Fruit fly (Drosophila melanogaster) whole organism, embryonic: ENCODE data around the gene CG3598.

Source experiments
- Antp ChIP-seq: fragments of 200-800 bp; sonication (Bioruptor generic); optimal IDR thresholded peaks from 3 replicates; lab custom pipeline; 2016; ENCODE audit warnings: missing biosample characterization, missing genetic modification characterization
- CG10267 ChIP-seq: fragments of 200-800 bp; sonication (Bioruptor generic); optimal IDR thresholded peaks from 2 replicates; lab custom pipeline; 2018; ENCODE audit warnings: missing biosample characterization, mild to moderate bottlenecking, missing genetic modification characterization, moderate library complexity
- CG11247 ChIP-seq: fragments of 200-800 bp; sonication (Bioruptor generic); IDR thresholded peaks from 2 replicates; pipeline ENCODE4 v1.3.6; 2022; ENCODE audit warnings: missing biosample characterization, missing genetic modification characterization
- CG11560 ChIP-seq: fragments of 200-800 bp; sonication (Bioruptor generic); IDR thresholded peaks from 3 replicates; pipeline ENCODE4 v1.3.6; 2022; ENCODE audit warnings: missing biosample characterization, missing genetic modification characterization
- CG12071 ChIP-seq: fragments of 200-800 bp; sonication (Bioruptor generic); optimal IDR thresholded peaks from 3 replicates; lab custom pipeline; 2018; ENCODE audit warnings: missing biosample characterization, mild to moderate bottlenecking, missing genetic modification characterization
- CG12219 ChIP-seq: fragments of 200-800 bp; sonication (Bioruptor generic); optimal IDR thresholded peaks from 3 replicates; lab custom pipeline; 2018; ENCODE audit warnings: missing biosample characterization, mild to moderate bottlenecking, missing genetic modification characterization
- CG15073 ChIP-seq: fragments of 200-800 bp; sonication (Bioruptor generic); optimal IDR thresholded peaks from 2 replicates; lab custom pipeline; 2016; ENCODE audit warnings: missing biosample characterization, missing genetic modification characterization
- CG15269 ChIP-seq: fragments of 200-800 bp; sonication (Bioruptor generic); optimal IDR thresholded peaks from 2 replicates; lab custom pipeline; 2018; ENCODE audit warnings: missing biosample characterization, mild to moderate bottlenecking, missing genetic modification characterization, moderate library complexity
- CG17361 ChIP-seq: fragments of 200-800 bp; sonication (Bioruptor generic); IDR thresholded peaks from 3 replicates; pipeline ENCODE4 v1.3.6; 2022; ENCODE audit warnings: missing biosample characterization, missing genetic modification characterization
- CG17612 ChIP-seq: fragments of 200-800 bp; sonication (Bioruptor generic); IDR thresholded peaks from 2 replicates; pipeline ENCODE4 v1.3.6; 2022; ENCODE audit warnings: missing biosample characterization, missing genetic modification characterization
- CG17829 ChIP-seq: fragments of 200-800 bp; optimal IDR thresholded peaks from 2 replicates; lab custom pipeline; 2019; ENCODE audit warnings: missing biosample characterization, mild to moderate bottlenecking, missing genetic modification characterization, moderate library complexity
- CG1792 ChIP-seq: fragments of 200-800 bp; sonication (Bioruptor generic); optimal IDR thresholded peaks from 2 replicates; lab custom pipeline; 2016; ENCODE audit warnings: missing biosample characterization, missing genetic modification characterization
- CG18262 ChIP-seq: fragments of 200-800 bp; optimal IDR thresholded peaks from 3 replicates; lab custom pipeline; 2019; ENCODE audit warnings: missing biosample characterization, mild to moderate bottlenecking, missing genetic modification characterization, moderate library complexity
- CG18599 ChIP-seq: fragments of 200-800 bp; sonication (Bioruptor generic); optimal IDR thresholded peaks from 3 replicates; lab custom pipeline; 2017; ENCODE audit warnings: missing biosample characterization, missing genetic modification characterization, mild to moderate bottlenecking, moderate library complexity, missing genetic modification reagents
- CG34422 ChIP-seq: fragments of 200-800 bp; sonication (Bioruptor generic); IDR thresholded peaks from 3 replicates; pipeline ENCODE4 v1.3.6; 2022; ENCODE audit warnings: missing biosample characterization, missing genetic modification characterization
- CG4328 ChIP-seq: fragments of 200-800 bp; sonication (Bioruptor generic); optimal IDR thresholded peaks from 3 replicates; lab custom pipeline; 2017; ENCODE audit warnings: missing biosample characterization, missing genetic modification reagents, missing genetic modification characterization
- CG6654 ChIP-seq: fragments of 200-800 bp; sonication (Bioruptor generic); optimal IDR thresholded peaks from 2 replicates; lab custom pipeline; 2017; ENCODE audit warnings: missing biosample characterization, mild to moderate bottlenecking, missing genetic modification characterization
- CG6791 ChIP-seq: fragments of 200-800 bp; sonication (Bioruptor generic); IDR thresholded peaks from 3 replicates; pipeline ENCODE4 v1.3.6; 2022; ENCODE audit warnings: missing biosample characterization, missing genetic modification characterization; ENCODE audit not compliant: partially characterized antibody
- CG7928 ChIP-seq: fragments of 200-800 bp; sonication (Bioruptor generic); optimal IDR thresholded peaks from 2 replicates; lab custom pipeline; 2017; ENCODE audit warnings: missing biosample characterization, mild to moderate bottlenecking, missing genetic modification characterization
- CG8924 ChIP-seq: fragments of 200-800 bp; optimal IDR thresholded peaks from 3 replicates; lab custom pipeline; 2019; ENCODE audit warnings: missing biosample characterization, mild to moderate bottlenecking, missing genetic modification characterization, moderate library complexity
- CG9817 ChIP-seq: fragments of 200-800 bp; sonication (Bioruptor generic); optimal IDR thresholded peaks from 2 replicates; lab custom pipeline; 2018; ENCODE audit warnings: missing biosample characterization, mild to moderate bottlenecking, missing genetic modification characterization, moderate library complexity
- CG9932 ChIP-seq: fragments of 200-800 bp; sonication (Bioruptor generic); IDR thresholded peaks from 2 replicates; pipeline ENCODE4 v1.3.6; 2022; ENCODE audit warnings: missing biosample characterization, missing genetic modification characterization
- CoRest ChIP-seq: fragments of 200-800 bp; sonication (Bioruptor generic); optimal IDR thresholded peaks from 3 replicates; lab custom pipeline; 2018; ENCODE audit warnings: missing biosample characterization, mild to moderate bottlenecking, missing genetic modification characterization, moderate library complexity
- D19B ChIP-seq: fragments of 200-800 bp; sonication (Bioruptor generic); optimal IDR thresholded peaks from 2 replicates; lab custom pipeline; 2017; ENCODE audit warnings: missing biosample characterization, mild to moderate bottlenecking, missing genetic modification characterization
- Deaf1 ChIP-seq: fragments of 200-800 bp; optimal IDR thresholded peaks from 3 replicates; lab custom pipeline; 2019; ENCODE audit warnings: missing biosample characterization, mild to moderate bottlenecking, missing genetic modification characterization, moderate library complexity
- H2.0 ChIP-seq: fragments of 200-800 bp; sonication (Bioruptor generic); IDR thresholded peaks from 2 replicates; pipeline ENCODE4 v1.3.6; 2022; ENCODE audit warnings: missing biosample characterization, missing genetic modification characterization
- HLHmδ ChIP-seq: fragments of 200-800 bp; sonication (Bioruptor generic); optimal IDR thresholded peaks from 2 replicates; lab custom pipeline; 2018; ENCODE audit warnings: missing biosample characterization, mild to moderate bottlenecking, missing genetic modification characterization, moderate library complexity
- Hmr ChIP-seq: fragments of 200-800 bp; sonication (Bioruptor generic); optimal IDR thresholded peaks from 3 replicates; lab custom pipeline; 2017; ENCODE audit warnings: mild to moderate bottlenecking, missing biosample characterization, missing genetic modification reagents, missing genetic modification characterization
- Oaz ChIP-seq: fragments of 200-800 bp; sonication (Bioruptor generic); IDR thresholded peaks from 2 replicates; pipeline ENCODE4 v1.3.6; 2022; ENCODE audit warnings: missing biosample characterization, missing genetic modification characterization
- Opbp ChIP-seq: fragments of 200-800 bp; sonication (Bioruptor generic); IDR thresholded peaks from 3 replicates; pipeline ENCODE4 v1.3.6; 2022; ENCODE audit warnings: missing biosample characterization, missing genetic modification characterization; ENCODE audit not compliant: partially characterized antibody
- PHDP ChIP-seq: fragments of 200-800 bp; sonication (Bioruptor generic); optimal IDR thresholded peaks from 3 replicates; lab custom pipeline; 2018; ENCODE audit warnings: missing biosample characterization, mild to moderate bottlenecking, missing genetic modification characterization, moderate library complexity
- Sox102F ChIP-seq: fragments of 200-800 bp; sonication (Bioruptor generic); optimal IDR thresholded peaks from 2 replicates; lab custom pipeline; 2018; ENCODE audit warnings: missing biosample characterization, mild to moderate bottlenecking, missing genetic modification characterization, moderate library complexity
- Spps ChIP-seq: fragments of 200-800 bp; sonication (Bioruptor generic); optimal IDR thresholded peaks from 2 replicates; lab custom pipeline; 2018; ENCODE audit warnings: missing biosample characterization, mild to moderate bottlenecking, missing genetic modification characterization
- Stat92E ChIP-seq, 3 experiments: fragments of >200 bp in 2 of 3; fragments of 200-800 bp in 1 of 3; sonication (Bioruptor generic) in 1 of 3; optimal IDR thresholded peaks; 2 replicates each; lab custom pipeline; 2017 to 2019; ENCODE audit warnings: missing biosample characterization in 3 of 3, missing genetic modification characterization in 3 of 3, mild to moderate bottlenecking in 1 of 3, moderate library complexity in 1 of 3
- ash1 ChIP-seq: fragments of 200-800 bp; sonication (Bioruptor generic); optimal IDR thresholded peaks from 2 replicates; lab custom pipeline; 2018; ENCODE audit warnings: missing biosample characterization, mild to moderate bottlenecking, missing genetic modification characterization
- chif ChIP-seq, 2 experiments: fragments of 200-800 bp; sonication (Bioruptor generic); optimal IDR thresholded peaks; 3 replicates each; lab custom pipeline; 2016; ENCODE audit warnings: missing biosample characterization in 2 of 2, missing genetic modification characterization in 2 of 2
- chinmo ChIP-seq: fragments of 200-800 bp; sonication (Bioruptor generic); IDR thresholded peaks from 4 replicates; pipeline ENCODE4 v1.3.6; 2022; ENCODE audit warnings: missing biosample characterization, missing genetic modification characterization; ENCODE audit not compliant: partially characterized antibody
- croc ChIP-seq: fragments of 200-800 bp; sonication (Bioruptor generic); conservative IDR thresholded peaks from 3 replicates; pipeline ENCODE4 v1.3.6; 2022; ENCODE audit warnings: missing biosample characterization, missing genetic modification characterization
- gsb ChIP-seq: fragments of 200-800 bp; sonication (Bioruptor generic); IDR thresholded peaks from 2 replicates; pipeline ENCODE4 v1.3.6; 2022; ENCODE audit warnings: missing biosample characterization, missing genetic modification characterization
- h ChIP-seq: fragments of >200 bp; optimal IDR thresholded peaks from 2 replicates; lab custom pipeline; 2017
- nau ChIP-seq: fragments of 200-800 bp; sonication (Bioruptor generic); optimal IDR thresholded peaks from 3 replicates; lab custom pipeline; 2017; ENCODE audit warnings: missing biosample characterization, mild to moderate bottlenecking, missing genetic modification characterization, missing genetic modification reagents
- nerfin-1 ChIP-seq: fragments of 200-800 bp; sonication (Bioruptor generic); optimal IDR thresholded peaks from 3 replicates; lab custom pipeline; 2019; ENCODE audit warnings: missing biosample characterization, mild to moderate bottlenecking, missing genetic modification characterization, moderate library complexity
- p53 ChIP-seq: fragments of 200-800 bp; sonication (Bioruptor generic); optimal IDR thresholded peaks from 2 replicates; lab custom pipeline; 2016; ENCODE audit warnings: missing biosample characterization, missing genetic modification characterization
- phol ChIP-seq: fragments of 200-800 bp; sonication (Bioruptor generic); optimal IDR thresholded peaks from 3 replicates; lab custom pipeline; 2018; ENCODE audit warnings: missing biosample characterization, mild to moderate bottlenecking, missing genetic modification characterization, moderate library complexity
- ranshi ChIP-seq: fragments of 200-800 bp; sonication (Bioruptor generic); IDR thresholded peaks from 2 replicates; pipeline ENCODE4 v1.3.6; 2022; ENCODE audit warnings: missing biosample characterization, missing genetic modification characterization
- ro ChIP-seq: fragments of 200-800 bp; sonication (Bioruptor generic); IDR thresholded peaks from 2 replicates; pipeline ENCODE4 v1.3.6; 2022; ENCODE audit warnings: missing biosample characterization, missing genetic modification characterization
- run ChIP-seq: fragments of 200-800 bp; sonication (Bioruptor generic); optimal IDR thresholded peaks from 3 replicates; lab custom pipeline; 2018; ENCODE audit warnings: missing biosample characterization, mild to moderate bottlenecking, missing genetic modification characterization
- so ChIP-seq: fragments of 200-800 bp; sonication (Bioruptor generic); IDR thresholded peaks from 3 replicates; pipeline ENCODE4 v1.3.6; 2022; ENCODE audit warnings: missing biosample characterization, missing genetic modification characterization
- stwl ChIP-seq: fragments of 200-800 bp; sonication (Bioruptor generic); optimal IDR thresholded peaks from 3 replicates; lab custom pipeline; 2018; ENCODE audit warnings: missing biosample characterization, mild to moderate bottlenecking, missing genetic modification characterization, moderate library complexity
- tup ChIP-seq: fragments of 200-800 bp; sonication (Bioruptor generic); optimal IDR thresholded peaks from 2 replicates; lab custom pipeline; 2016; ENCODE audit warnings: missing biosample characterization, mild to moderate bottlenecking, missing genetic modification characterization, moderate library complexity
- zf30C ChIP-seq: fragments of 200-800 bp; sonication (Bioruptor generic); optimal IDR thresholded peaks from 3 replicates; lab custom pipeline; 2018; ENCODE audit warnings: missing biosample characterization, mild to moderate bottlenecking, missing genetic modification characterization

The CG3598 gene

dm6 chrX:2951637-2952036, 14.8 kb downstream of the CG3598 start (continued):
- no peak for TF ChIP-seq D19B (GFP tag; lab: Kevin White, UChicago)
- TF ChIP-seq Spps = no peak
- TF ChIP-seq PHDP = peak; percentile 14
- no peak for TF ChIP-seq H2.0 (GFP tag; lab: Robert Waterston, UW)
- peak; percentile 51 for TF ChIP-seq CG18262 (tag; lab: Kevin White, UChicago)
- TF ChIP-seq ranshi (GFP tag; lab: Robert Waterston, UW) = no peak
- TF ChIP-seq Sox102F (GFP tag; lab: Kevin White, UChicago) = peak; percentile 58
- no peak for TF ChIP-seq CG6654
- TF ChIP-seq CG11247 = no peak
- TF ChIP-seq CG15269 (tag; lab: Kevin White, UChicago) = no peak
- TF ChIP-seq CG17612 (GFP tag; lab: Robert Waterston, UW) = no peak
- TF ChIP-seq Opbp = no peak
- TF ChIP-seq so = peak; percentile 43; the same call in 1 of the 3 replicates
- TF ChIP-seq CG15073 (GFP tag; lab: Kevin White, UChicago) = no peak
- no peak for TF ChIP-seq ro
- no peak for TF ChIP-seq Deaf1 (tag; lab: Kevin White, UChicago)
- TF ChIP-seq chif (GFP tag; optimal IDR thresholded peaks at IDR 0.05; lab: Kevin White, UChicago) = no peak
- no peak for TF ChIP-seq CG12219 (GFP tag; lab: Kevin White, UChicago)
- TF ChIP-seq HLHmδ (GFP tag; lab: Kevin White, UChicago) = no peak
- no peak for TF ChIP-seq CG12071 (GFP tag; lab: Kevin White, UChicago)
- TF ChIP-seq CG10267 (tag; lab: Kevin White, UChicago) = peak; percentile 26
- TF ChIP-seq nau (GFP tag; lab: Kevin White, UChicago) = no peak
- 0 out of 3 replicates have a peak, but pooled peaks have one; percentile 32 for TF ChIP-seq CG17361 (GFP tag; lab: Robert Waterston, UW)
- no peak for TF ChIP-seq CG1792
- TF ChIP-seq gsb (GFP tag; lab: Robert Waterston, UW) = no peak
- TF ChIP-seq stwl = no peak
- TF ChIP-seq CG17829 = peak; percentile 22
- TF ChIP-seq run (tag; lab: Kevin White, UChicago) = no peak
- no peak for TF ChIP-seq h (lab: Kevin White, UChicago)
- TF ChIP-seq CG6791 (GFP tag; lab: Robert Waterston, UW) = no peak
- no peak for TF ChIP-seq ash1 (GFP tag; lab: Kevin White, UChicago)
- TF ChIP-seq p53 (GFP tag; lab: Kevin White, UChicago) = no peak
- peak; percentile 21 for TF ChIP-seq nerfin-1 (tag; lab: Kevin White, UChicago)
- peak; percentile 58 for TF ChIP-seq CG18599 (GFP tag; lab: Kevin White, UChicago)
- TF ChIP-seq Antp (GFP tag; lab: Kevin White, UChicago) = no peak
- TF ChIP-seq CG11560 (tag; lab: Robert Waterston, UW) = no peak
- TF ChIP-seq CG8924 (tag; lab: Kevin White, UChicago) = peak; percentile 39
- peak; percentile 43 for TF ChIP-seq phol
- peak; percentile 19 for TF ChIP-seq CoRest
- no peak for TF ChIP-seq CG4328 (GFP tag; lab: Kevin White, UChicago)
- no peak for TF ChIP-seq CG34422 (GFP tag; lab: Robert Waterston, UW)
- TF ChIP-seq Hmr = no peak
- TF ChIP-seq zf30C = peak; percentile 22
- TF ChIP-seq Stat92E (GFP tag; optimal IDR thresholded peaks at IDR 0.05; lab: Kevin White, UChicago) = no peak
- no peak for TF ChIP-seq chinmo (GFP tag; lab: Robert Waterston, UW)
- no peak for TF ChIP-seq Oaz
- no peak for TF ChIP-seq tup
- TF ChIP-seq CG9817 (tag; lab: Kevin White, UChicago) = no peak
- peak; percentile 22; the same call in 1 of the 3 replicates for TF ChIP-seq croc
- no peak for TF ChIP-seq CG7928 (GFP tag; lab: Kevin White, UChicago)
- TF ChIP-seq CG9932 = no peak
